Worm (Caenorhabditis elegans) whole organism, young adult: ENCODE results near the gene F34H10.1.
"Not testable (repeated sequence)": the region's sequence is repeated elsewhere in the genome, so short reads cannot be mapped to it uniquely, and the experiment has no call there.

Experiments used
- dpl-1 ChIP-seq: fragments of 150-350 bp; optimal IDR thresholded peaks from 2 replicates; lab custom pipeline; 2014; ENCODE audit warnings: missing biosample characterization, missing genetic modification reagents, missing genetic modification characterization
- fkh-3 ChIP-seq: sonication (generic microtip); optimal IDR thresholded peaks from 2 replicates; lab custom pipeline; 2016; ENCODE audit warnings: mild to moderate bottlenecking, missing genetic modification characterization, missing compliant biosample characterization
- unc-130 ChIP-seq: sonication (generic microtip); optimal IDR thresholded peaks from 2 replicates; lab custom pipeline; 2016; ENCODE audit warnings: missing genetic modification reagents, missing genetic modification characterization, missing compliant biosample characterization

ce11 chrX:9625824-9626223 lies at the start of gene F34H10.1:
- TF ChIP-seq dpl-1 (GFP tag; lab: Kevin White, UChicago); unc-130; fkh-3: not testable (repeated sequence)
